Fruit fly (Drosophila melanogaster) whole organism, embryonic: Measurements from ENCODE around the gene Vajk1.

ENCODE experiments used
- Asciz ChIP-seq: fragments of 200-800 bp; sonication (Bioruptor generic); optimal IDR thresholded peaks from 2 replicates; lab custom pipeline; 2017; ENCODE audit warnings: missing biosample characterization, mild to moderate bottlenecking, missing genetic modification characterization, missing genetic modification reagents
- CG10209 ChIP-seq: fragments of 200-800 bp; sonication (Bioruptor generic); optimal IDR thresholded peaks from 3 replicates; lab custom pipeline; 2017; ENCODE audit warnings: missing biosample characterization, mild to moderate bottlenecking, missing genetic modification characterization, missing genetic modification reagents
- CG10979 ChIP-seq: fragments of 200-800 bp; sonication (Bioruptor generic); optimal IDR thresholded peaks from 2 replicates; lab custom pipeline; 2018; ENCODE audit warnings: missing biosample characterization, mild to moderate bottlenecking, missing genetic modification characterization, moderate library complexity
- CG11504 ChIP-seq: fragments of 200-800 bp; sonication (Bioruptor generic); optimal IDR thresholded peaks from 3 replicates; lab custom pipeline; 2019; ENCODE audit warnings: missing biosample characterization, mild to moderate bottlenecking, missing genetic modification characterization, moderate library complexity
- CG12071 ChIP-seq: fragments of 200-800 bp; sonication (Bioruptor generic); optimal IDR thresholded peaks from 3 replicates; lab custom pipeline; 2018; ENCODE audit warnings: missing biosample characterization, mild to moderate bottlenecking, missing genetic modification characterization
- CG12659 ChIP-seq: fragments of 200-800 bp; sonication (Bioruptor generic); optimal IDR thresholded peaks from 3 replicates; lab custom pipeline; 2017; ENCODE audit warnings: mild to moderate bottlenecking, missing biosample characterization, missing genetic modification reagents, missing genetic modification characterization
- CG14710 ChIP-seq: fragments of 200-800 bp; sonication (Bioruptor generic); optimal IDR thresholded peaks from 3 replicates; lab custom pipeline; 2019; ENCODE audit warnings: missing biosample characterization, mild to moderate bottlenecking, missing genetic modification characterization, moderate library complexity
- CG15073 ChIP-seq: fragments of 200-800 bp; sonication (Bioruptor generic); optimal IDR thresholded peaks from 2 replicates; lab custom pipeline; 2016; ENCODE audit warnings: missing biosample characterization, missing genetic modification characterization
- CG17568 ChIP-seq: fragments of 200-800 bp; sonication (Bioruptor generic); optimal IDR thresholded peaks from 2 replicates; lab custom pipeline; 2018; ENCODE audit warnings: missing biosample characterization, mild to moderate bottlenecking, missing genetic modification characterization, moderate library complexity
- CG17829 ChIP-seq: fragments of 200-800 bp; optimal IDR thresholded peaks from 2 replicates; lab custom pipeline; 2019; ENCODE audit warnings: missing biosample characterization, mild to moderate bottlenecking, missing genetic modification characterization, moderate library complexity
- CG18262 ChIP-seq: fragments of 200-800 bp; optimal IDR thresholded peaks from 3 replicates; lab custom pipeline; 2019; ENCODE audit warnings: missing biosample characterization, mild to moderate bottlenecking, missing genetic modification characterization, moderate library complexity
- CG30403 ChIP-seq: fragments of 200-800 bp; sonication (Bioruptor generic); optimal IDR thresholded peaks from 3 replicates; lab custom pipeline; 2016; ENCODE audit warnings: missing biosample characterization, missing genetic modification characterization
- CG31441 ChIP-seq: fragments of 200-800 bp; sonication (Bioruptor generic); IDR thresholded peaks from 2 replicates; pipeline ENCODE4 v1.3.6; 2022; ENCODE audit warnings: missing biosample characterization, missing genetic modification characterization
- CG4854 ChIP-seq: fragments of 200-800 bp; sonication (Bioruptor generic); optimal IDR thresholded peaks from 2 replicates; lab custom pipeline; 2016; ENCODE audit warnings: missing biosample characterization, missing genetic modification characterization, inconsistent platforms
- CG7556 ChIP-seq: fragments of 200-800 bp; sonication (Bioruptor generic); optimal IDR thresholded peaks from 2 replicates; lab custom pipeline; 2017; ENCODE audit warnings: missing biosample characterization, mild to moderate bottlenecking, missing genetic modification characterization
- CG8765 ChIP-seq: fragments of 200-800 bp; sonication (Bioruptor generic); IDR thresholded peaks from 2 replicates; pipeline ENCODE4 v1.3.6; 2022; ENCODE audit warnings: missing biosample characterization, missing genetic modification characterization
- CG8924 ChIP-seq: fragments of 200-800 bp; optimal IDR thresholded peaks from 3 replicates; lab custom pipeline; 2019; ENCODE audit warnings: missing biosample characterization, mild to moderate bottlenecking, missing genetic modification characterization, moderate library complexity
- Chrac-16 ChIP-seq: fragments of 200-800 bp; sonication (Bioruptor generic); optimal IDR thresholded peaks from 3 replicates; lab custom pipeline; 2016; ENCODE audit warnings: missing biosample characterization, missing genetic modification characterization
- CoRest ChIP-seq: fragments of 200-800 bp; sonication (Bioruptor generic); optimal IDR thresholded peaks from 3 replicates; lab custom pipeline; 2018; ENCODE audit warnings: missing biosample characterization, mild to moderate bottlenecking, missing genetic modification characterization, moderate library complexity
- D19A ChIP-seq: fragments of 200-800 bp; optimal IDR thresholded peaks from 3 replicates; lab custom pipeline; 2019; ENCODE audit warnings: missing biosample characterization, mild to moderate bottlenecking, missing genetic modification characterization, moderate library complexity
- Fer1 ChIP-seq: fragments of 200-800 bp; sonication (Bioruptor generic); optimal IDR thresholded peaks from 2 replicates; lab custom pipeline; 2017; ENCODE audit warnings: missing biosample characterization, mild to moderate bottlenecking, missing genetic modification characterization
- Gug ChIP-seq: fragments of 200-800 bp; sonication (Bioruptor generic); IDR thresholded peaks from 4 replicates; pipeline ENCODE4 v1.3.6; 2022; ENCODE audit warnings: missing biosample characterization, missing genetic modification characterization
- HLHmδ ChIP-seq: fragments of 200-800 bp; sonication (Bioruptor generic); optimal IDR thresholded peaks from 2 replicates; lab custom pipeline; 2018; ENCODE audit warnings: missing biosample characterization, mild to moderate bottlenecking, missing genetic modification characterization, moderate library complexity
- Hr39 ChIP-seq: fragments of >200 bp; optimal IDR thresholded peaks from 2 replicates; lab custom pipeline; 2017
- Hr51 ChIP-seq, 2 experiments: fragments of 200-800 bp; sonication (Bioruptor generic); optimal IDR thresholded peaks; 2 replicates in 1 of 2; 3 replicates in 1 of 2; lab custom pipeline; 2016 to 2018; ENCODE audit warnings: missing biosample characterization in 2 of 2, missing genetic modification characterization in 2 of 2, mild to moderate bottlenecking in 1 of 2, moderate library complexity in 1 of 2
- Sox102F ChIP-seq: fragments of 200-800 bp; sonication (Bioruptor generic); optimal IDR thresholded peaks from 2 replicates; lab custom pipeline; 2018; ENCODE audit warnings: missing biosample characterization, mild to moderate bottlenecking, missing genetic modification characterization, moderate library complexity
- TFAM ChIP-seq: fragments of 200-800 bp; sonication (Bioruptor generic); optimal IDR thresholded peaks from 2 replicates; lab custom pipeline; 2017; ENCODE audit warnings: missing biosample characterization, missing genetic modification characterization, inconsistent platforms
- Taf1 ChIP-seq: fragments of 200-800 bp; sonication (Bioruptor generic); IDR thresholded peaks from 2 replicates; pipeline ENCODE4 v1.3.6; 2022; ENCODE audit warnings: missing biosample characterization, missing genetic modification characterization
- Xbp1 ChIP-seq: fragments of 200-800 bp; sonication (Bioruptor generic); optimal IDR thresholded peaks from 3 replicates; lab custom pipeline; 2016; ENCODE audit warnings: missing biosample characterization, mild to moderate bottlenecking, missing genetic modification characterization
- bcd ChIP-seq: fragments of 200-800 bp; sonication (Bioruptor generic); optimal IDR thresholded peaks from 2 replicates; lab custom pipeline; 2017; ENCODE audit warnings: missing biosample characterization, mild to moderate bottlenecking, missing genetic modification characterization
- bigmax ChIP-seq: fragments of 200-800 bp; sonication (Bioruptor generic); optimal IDR thresholded peaks from 2 replicates; lab custom pipeline; 2018; ENCODE audit warnings: missing biosample characterization, mild to moderate bottlenecking, missing genetic modification characterization
- bsh ChIP-seq, 2 experiments: fragments of 200-800 bp; sonication (Bioruptor generic); optimal IDR thresholded peaks; 2 replicates each; lab custom pipeline; 2017 to 2018; ENCODE audit warnings: mild to moderate bottlenecking in 2 of 2, missing biosample characterization in 2 of 2, missing genetic modification characterization in 2 of 2, moderate library complexity in 1 of 2
- corto ChIP-seq: fragments of 200-800 bp; sonication (Bioruptor generic); optimal IDR thresholded peaks from 2 replicates; lab custom pipeline; 2016; ENCODE audit warnings: missing biosample characterization, mild to moderate bottlenecking, missing genetic modification characterization, moderate library complexity
- dmrt99B ChIP-seq: fragments of 200-800 bp; sonication (Bioruptor generic); optimal IDR thresholded peaks from 2 replicates; lab custom pipeline; 2018; ENCODE audit warnings: missing biosample characterization, mild to moderate bottlenecking, missing genetic modification characterization, moderate library complexity
- ems ChIP-seq: fragments of 200-800 bp; sonication (Bioruptor generic); optimal IDR thresholded peaks from 3 replicates; lab custom pipeline; 2016; ENCODE audit warnings: missing biosample characterization, missing genetic modification characterization
- ewg ChIP-seq: fragments of 200-800 bp; sonication (Bioruptor generic); optimal IDR thresholded peaks from 3 replicates; lab custom pipeline; 2017; ENCODE audit warnings: mild to moderate bottlenecking, missing biosample characterization, missing genetic modification reagents, missing genetic modification characterization
- fd102C ChIP-seq: fragments of 200-800 bp; sonication (Bioruptor generic); optimal IDR thresholded peaks from 2 replicates; lab custom pipeline; 2018; ENCODE audit warnings: missing biosample characterization, mild to moderate bottlenecking, missing genetic modification characterization, moderate library complexity
- hbn ChIP-seq: fragments of 200-800 bp; sonication (Bioruptor generic); IDR thresholded peaks from 2 replicates; pipeline ENCODE4 v1.3.6; 2022; ENCODE audit warnings: missing biosample characterization, missing genetic modification characterization; ENCODE audit not compliant: partially characterized antibody
- lmd ChIP-seq: fragments of 200-800 bp; sonication (Bioruptor generic); IDR thresholded peaks from 2 replicates; pipeline ENCODE4 v1.3.6; 2022; ENCODE audit warnings: missing biosample characterization, missing genetic modification characterization
- lola ChIP-seq, 3 experiments: fragments of >200 bp in 2 of 3; fragments of 200-800 bp in 1 of 3; sonication (Bioruptor generic) in 1 of 3; optimal IDR thresholded peaks; 2 replicates each; lab custom pipeline; 2017 to 2019; ENCODE audit warnings: missing biosample characterization in 3 of 3, missing genetic modification characterization in 3 of 3, mild to moderate bottlenecking in 1 of 3, moderate library complexity in 1 of 3
- nerfin-1 ChIP-seq: fragments of 200-800 bp; sonication (Bioruptor generic); optimal IDR thresholded peaks from 3 replicates; lab custom pipeline; 2019; ENCODE audit warnings: missing biosample characterization, mild to moderate bottlenecking, missing genetic modification characterization, moderate library complexity
- onecut ChIP-seq: fragments of 200-800 bp; sonication (Bioruptor generic); IDR thresholded peaks from 2 replicates; pipeline ENCODE4 v1.3.6; 2022; ENCODE audit warnings: missing biosample characterization, missing genetic modification characterization
- pfk ChIP-seq: fragments of 200-800 bp; sonication (Bioruptor generic); optimal IDR thresholded peaks from 2 replicates; lab custom pipeline; 2018; ENCODE audit warnings: missing biosample characterization, mild to moderate bottlenecking, missing genetic modification characterization, moderate library complexity
- sc ChIP-seq, 3 experiments: fragments of >200 bp in 2 of 3; fragments of 200-800 bp in 1 of 3; sonication (Bioruptor generic) in 1 of 3; optimal IDR thresholded peaks; 2 replicates in 2 of 3; 3 replicates in 1 of 3; lab custom pipeline; 2017; ENCODE audit warnings: mild to moderate bottlenecking in 1 of 3, missing biosample characterization in 1 of 3, missing genetic modification characterization in 1 of 3, missing genetic modification reagents in 1 of 3
- sob ChIP-seq: fragments of 200-800 bp; sonication (Bioruptor generic); IDR thresholded peaks from 2 replicates; pipeline ENCODE4 v1.3.6; 2022; ENCODE audit warnings: missing biosample characterization, missing genetic modification characterization
- sqz ChIP-seq: fragments of 200-800 bp; sonication (Bioruptor generic); optimal IDR thresholded peaks from 3 replicates; lab custom pipeline; 2018; ENCODE audit warnings: missing biosample characterization, mild to moderate bottlenecking, missing genetic modification characterization
- stwl ChIP-seq: fragments of 200-800 bp; sonication (Bioruptor generic); optimal IDR thresholded peaks from 3 replicates; lab custom pipeline; 2018; ENCODE audit warnings: missing biosample characterization, mild to moderate bottlenecking, missing genetic modification characterization, moderate library complexity
- ttk ChIP-seq: fragments of 200-800 bp; sonication (Bioruptor generic); IDR thresholded peaks from 2 replicates; pipeline ENCODE4 v2.1.2; 2022; ENCODE audit warnings: missing biosample characterization, missing genetic modification characterization
- zf30C ChIP-seq: fragments of 200-800 bp; sonication (Bioruptor generic); optimal IDR thresholded peaks from 3 replicates; lab custom pipeline; 2018; ENCODE audit warnings: missing biosample characterization, mild to moderate bottlenecking, missing genetic modification characterization

Vajk1 gene

dm6 chr2L:13876698-13877097, 46.7 kb downstream of the Vajk1 start (continued):
- TF ChIP-seq TFAM (no peak), bsh (GFP tag; optimal IDR thresholded peaks at IDR 0.05; lab: Kevin White, UChicago) (peak in 1 of 2 experiments; percentile 66), CG12071 (GFP tag; lab: Kevin White, UChicago) (no peak), Fer1 (GFP tag; lab: Kevin White, UChicago) (peak; percentile 10), Sox102F (GFP tag; lab: Kevin White, UChicago) (peak; percentile 41), bigmax (GFP tag; lab: Kevin White, UChicago) (no peak), hbn (GFP tag; lab: Robert Waterston, UW) (no peak), corto (GFP tag; lab: Kevin White, UChicago) (no peak), HLHmδ (no peak), sqz (GFP tag; lab: Kevin White, UChicago) (peak; percentile 27), CG15073 (no peak), CG11504 (peak; percentile 73), CG12659 (GFP tag; lab: Kevin White, UChicago) (peak; percentile 16), Gug (no peak), CG8765 (GFP tag; lab: Robert Waterston, UW) (no peak), stwl (tag; lab: Kevin White, UChicago) (no peak), Hr39 (no peak), CG30403 (GFP tag; lab: Kevin White, UChicago) (peak; percentile 36), zf30C (GFP tag; lab: Kevin White, UChicago) (peak; percentile 39), fd102C (GFP tag; lab: Kevin White, UChicago) (no peak), CG10209 (GFP tag; lab: Kevin White, UChicago) (peak; percentile 35), sc (optimal IDR thresholded peaks at IDR 0.05; lab: Kevin White, UChicago) (no peak), sc (GFP tag; optimal IDR thresholded peaks at IDR 0.05; lab: Kevin White, UChicago) (peak; percentile 35), ewg (GFP tag; lab: Kevin White, UChicago) (peak; percentile 10), dmrt99B (tag; lab: Kevin White, UChicago) (peak; percentile 63), CG14710 (peak; percentile 60), pfk (GFP tag; lab: Kevin White, UChicago) (no peak), CG31441 (GFP tag; lab: Robert Waterston, UW) (peak; percentile 62), Asciz (peak; percentile 41), CG10979 (tag; lab: Kevin White, UChicago) (peak; percentile 57), Taf1 (GFP tag; lab: Robert Waterston, UW) (no peak), CG8924 (peak; percentile 47), CG4854 (GFP tag; lab: Kevin White, UChicago) (no peak), nerfin-1 (tag; lab: Kevin White, UChicago) (peak; percentile 29), CG18262 (tag; lab: Kevin White, UChicago) (peak; percentile 80), ttk (no peak), CG7556 (GFP tag; lab: Kevin White, UChicago) (peak; percentile 67), CoRest (tag; lab: Kevin White, UChicago) (peak; percentile 54), bcd (GFP tag; lab: Kevin White, UChicago) (peak; percentile 34), lola (GFP tag; optimal IDR thresholded peaks at IDR 0.05; lab: Kevin White, UChicago) (peak in 1 of 3 experiments; percentile 75), ems (no peak), Xbp1 (GFP tag; lab: Kevin White, UChicago) (peak; percentile 25), CG17829 (tag; lab: Kevin White, UChicago) (peak; percentile 35), Chrac-16 (GFP tag; lab: Kevin White, UChicago) (peak; percentile 8), lmd (peak; percentile 22; the same call in 1 of the 2 replicates), D19A (tag; lab: Kevin White, UChicago) (peak; percentile 18), Hr51 (GFP tag; optimal IDR thresholded peaks at IDR 0.05; lab: Kevin White, UChicago) (peak in 1 of 2 experiments; percentile 37), CG17568 (GFP tag; lab: Kevin White, UChicago) (no peak), onecut (GFP tag; lab: Robert Waterston, UW) (no peak), sob (GFP tag; lab: Robert Waterston, UW) (no peak)
